Worm (Caenorhabditis elegans) whole organism, L3 larva: ENCODE measurements around the gene R02F11.11.

Experiments used
- ama-1 ChIP-seq: fragments of 150-350 bp; optimal IDR thresholded peaks from 2 replicates; lab custom pipeline; 2018
- ceh-82 ChIP-seq: fragments of 150-350 bp; optimal IDR thresholded peaks from 2 replicates; lab custom pipeline; 2014; ENCODE audit warnings: missing biosample characterization, missing genetic modification characterization
- lin-15B ChIP-seq: fragments of 150-350 bp; optimal IDR thresholded peaks from 2 replicates; lab custom pipeline; 2014; ENCODE audit warnings: missing biosample characterization, missing genetic modification characterization
- mml-1 ChIP-seq: fragments of 150-350 bp; sonication (generic microtip); optimal IDR thresholded peaks from 3 replicates; lab custom pipeline; 2014; ENCODE audit warnings: missing biosample characterization, missing genetic modification characterization
- nhr-76 ChIP-seq: fragments of 150-350 bp; sonication (generic microtip); optimal IDR thresholded peaks from 5 replicates; lab custom pipeline; 2014; ENCODE audit warnings: missing biosample characterization, missing genetic modification characterization
- skn-1 ChIP-seq: fragments of 150-350 bp; optimal IDR thresholded peaks from 2 replicates; lab custom pipeline; 2014; ENCODE audit warnings: missing biosample characterization, missing genetic modification characterization

- TF ChIP-seq ceh-82 (tag; lab: Kevin White, UChicago) (no peak), ama-1 (no peak), skn-1 (tag; lab: Kevin White, UChicago) (no peak), mml-1 (tag; lab: Kevin White, UChicago) (no peak), nhr-76 (tag; lab: Kevin White, UChicago) (no peak), lin-15B (tag; lab: Kevin White, UChicago) (no peak)
Observed at ce11 chrV:4766501-4766900, 25.2 kb upstream of the R02F11.11 start, which contains the start of gene C18G1.8.
